Fruit fly (Drosophila melanogaster): ENCODE measurements around the gene Cad96Ca.

Cad96Ca gene

dm6 chr3R:25152342-25152741 is 55.7 kb downstream of the Cad96Ca start (continued):
- TF ChIP-seq Chrac-16 (GFP tag; optimal IDR thresholded peaks at IDR 0.05) (no peak), E2f2 (GFP tag; IDR thresholded peaks at IDR 0.05) (no peak), CG1529 (GFP tag; optimal IDR thresholded peaks at IDR 0.05) (no peak), sim (GFP tag; IDR thresholded peaks at IDR 0.05) (no peak), fru (optimal IDR thresholded peaks at IDR 0.05) (no peak), HmgD (GFP tag; optimal IDR thresholded peaks at IDR 0.05) (no peak), Camta (GFP tag; optimal IDR thresholded peaks at IDR 0.05) (no peak), sisA (GFP tag; IDR thresholded peaks at IDR 0.05) (no peak), CG17328 (GFP tag; IDR thresholded peaks at IDR 0.05) (no peak), CG14667 (GFP tag; IDR thresholded peaks at IDR 0.05) (no peak), sug (tag; optimal IDR thresholded peaks at IDR 0.05) (peak; percentile 32), CG8359 (GFP tag; optimal IDR thresholded peaks at IDR 0.05; ENCODE audit: borderline replicate concordance) (no peak), pita (GFP tag; optimal IDR thresholded peaks at IDR 0.05) (no peak), CG6854 (GFP tag; optimal IDR thresholded peaks at IDR 0.05) (peak; percentile 20), CG9876 (GFP tag; optimal IDR thresholded peaks at IDR 0.05) (no peak), CG17829 (tag; optimal IDR thresholded peaks at IDR 0.05) (no peak), croc (GFP tag; conservative IDR thresholded peaks at IDR 0.05) (no peak), CG4328 (GFP tag; optimal IDR thresholded peaks at IDR 0.05) (no peak), PHDP (tag; optimal IDR thresholded peaks at IDR 0.05) (no peak), lilli (GFP tag; optimal IDR thresholded peaks at IDR 0.05) (no peak), zen (tag; optimal IDR thresholded peaks at IDR 0.05) (no peak), CG7987 (GFP tag; optimal IDR thresholded peaks at IDR 0.05) (no peak), CG7745 (tag; optimal IDR thresholded peaks at IDR 0.05) (no peak), CG17186 (GFP tag; optimal IDR thresholded peaks at IDR 0.05) (no peak), onecut (GFP tag; IDR thresholded peaks at IDR 0.05) (no peak), pnt (GFP tag; optimal IDR thresholded peaks at IDR 0.05) (no peak), CG2202 (tag; optimal IDR thresholded peaks at IDR 0.05) (no peak), row (GFP tag; IDR thresholded peaks at IDR 0.05) (peak; percentile 61; the same call in 2 of the 3 replicates), CHES-1-like (GFP tag; optimal IDR thresholded peaks at IDR 0.05) (no peak), Optix (GFP tag; IDR thresholded peaks at IDR 0.05) (no peak), HmgZ (tag; optimal IDR thresholded peaks at IDR 0.05) (no peak), CG10366 (GFP tag; IDR thresholded peaks at IDR 0.05) (no peak), sr (GFP tag; IDR thresholded peaks at IDR 0.05) (no peak), gt (GFP tag; IDR thresholded peaks at IDR 0.05) (no peak), CG5180 (GFP tag; optimal IDR thresholded peaks at IDR 0.05) (no peak), Trl (optimal IDR thresholded peaks at IDR 0.05) (no peak), Trl (GFP tag; optimal IDR thresholded peaks at IDR 0.05) (no peak), her (GFP tag; optimal IDR thresholded peaks at IDR 0.05) (no peak), Atf6 (GFP tag; IDR thresholded peaks at IDR 0.05) (no peak), CG6683 (GFP tag; optimal IDR thresholded peaks at IDR 0.05) (no peak), CG16813 (GFP tag; IDR thresholded peaks at IDR 0.05; ENCODE audit: partially characterized antibody) (no peak), CG13424 (tag; optimal IDR thresholded peaks at IDR 0.05) (peak; percentile 36), CG4404 (GFP tag; IDR thresholded peaks at IDR 0.05) (no peak), CG2120 (GFP tag; optimal IDR thresholded peaks at IDR 0.05) (peak; percentile 36), cas (GFP tag; IDR thresholded peaks at IDR 0.05) (no peak), Ravus (GFP tag; IDR thresholded peaks at IDR 0.05) (no peak), CG2889 (GFP tag; IDR thresholded peaks at IDR 0.05) (no peak), Sin3A (optimal IDR thresholded peaks at IDR 0.05) (no peak), HLH3B (GFP tag; IDR thresholded peaks at IDR 0.05) (no peak), CG2712 (tag; optimal IDR thresholded peaks at IDR 0.05) (peak; percentile 30), CG6654 (GFP tag; optimal IDR thresholded peaks at IDR 0.05) (no peak), pum (GFP tag; optimal IDR thresholded peaks at IDR 0.05) (no peak), gro (GFP tag; optimal IDR thresholded peaks at IDR 0.05) (no peak), ase (GFP tag; IDR thresholded peaks at IDR 0.05) (no peak)
